Fruit fly (Drosophila melanogaster): Measurements from ENCODE around the gene CG11563.

CG11563 gene

dm6 chr3R:31706142-31706894 lies 30.5 kb upstream of the CG11563 start (continued):
- TF ChIP-seq pzg (GFP tag; optimal IDR thresholded peaks at IDR 0.05) (no peak), CG7556 (GFP tag; optimal IDR thresholded peaks at IDR 0.05) (no peak), crol (GFP tag; IDR thresholded peaks at IDR 0.05) (peak; percentile 49), Xrp1 (GFP tag; IDR thresholded peaks at IDR 0.05) (peak; percentile 82), tap (tag; optimal IDR thresholded peaks at IDR 0.05) (no peak), stwl (tag; optimal IDR thresholded peaks at IDR 0.05) (peak; percentile 9), CG14710 (tag; optimal IDR thresholded peaks at IDR 0.05) (peak; percentile 49), CG12391 (tag; optimal IDR thresholded peaks at IDR 0.05) (peak; percentile 8), HmgD (GFP tag; optimal IDR thresholded peaks at IDR 0.05) (no peak), bsh (GFP tag; optimal IDR thresholded peaks at IDR 0.05) (peak; percentile 3 to 77), Aef1 (GFP tag; IDR thresholded peaks at IDR 0.05) (no peak), CG4424 (GFP tag; optimal IDR thresholded peaks at IDR 0.05) (peak; percentile 19), bigmax (GFP tag; optimal IDR thresholded peaks at IDR 0.05) (no peak), sqz (GFP tag; optimal IDR thresholded peaks at IDR 0.05) (no peak), Lim3 (GFP tag; IDR thresholded peaks at IDR 0.05) (no peak), gce (GFP tag; IDR thresholded peaks at IDR 0.05) (0 out of 3 replicates have a peak, but pooled peaks have one; percentile 12), vvl (GFP tag; IDR thresholded peaks at IDR 0.05) (peak; percentile 52; the same call in 1 of the 2 replicates), Ptx1 (GFP tag; IDR thresholded peaks at IDR 0.05) (peak; percentile 45; the same call in 1 of the 2 replicates), CG12155 (GFP tag; optimal IDR thresholded peaks at IDR 0.05) (no peak), slou (GFP tag; optimal IDR thresholded peaks at IDR 0.05) (no peak), CG7357 (GFP tag; IDR thresholded peaks at IDR 0.05) (peak; percentile 47; the same call in 2 of the 3 replicates), prd (optimal IDR thresholded peaks at IDR 0.05) (no peak), prd (GFP tag; IDR thresholded peaks at IDR 0.05) (peak; percentile 62; the same call in 2 of the 3 replicates), CG11695 (GFP tag; IDR thresholded peaks at IDR 0.05) (0 out of 3 replicates have a peak, but pooled peaks have one; percentile 24), Gsc (GFP tag; IDR thresholded peaks at IDR 0.05) (peak; percentile 49; the same call in 1 of the 2 replicates), onecut (GFP tag; IDR thresholded peaks at IDR 0.05) (no peak), CG2199 (GFP tag; IDR thresholded peaks at IDR 0.05) (no peak), row (GFP tag; IDR thresholded peaks at IDR 0.05) (0 out of 3 replicates have a peak, but pooled peaks have one; percentile 9), CG10979 (tag; optimal IDR thresholded peaks at IDR 0.05) (peak; percentile 74), tx (GFP tag; optimal IDR thresholded peaks at IDR 0.05) (no peak), pum (GFP tag; optimal IDR thresholded peaks at IDR 0.05) (peak; percentile 10), CG1603 (tag; optimal IDR thresholded peaks at IDR 0.05) (peak; percentile 39), trem (tag; optimal IDR thresholded peaks at IDR 0.05) (peak; percentile 35), Rx (GFP tag; IDR thresholded peaks at IDR 0.05) (peak; percentile 50; the same call in 1 of the 2 replicates), zfh1 (GFP tag; IDR thresholded peaks at IDR 0.05) (peak; percentile 75), gem (tag; optimal IDR thresholded peaks at IDR 0.05) (peak; percentile 23), D (optimal IDR thresholded peaks at IDR 0.05) (no peak), D (GFP tag; optimal IDR thresholded peaks at IDR 0.05) (peak; percentile 43), phol (tag; optimal IDR thresholded peaks at IDR 0.05) (peak; percentile 46), H15 (GFP tag; IDR thresholded peaks at IDR 0.05) (peak; percentile 35; the same call in 1 of the 3 replicates), chif (GFP tag; optimal IDR thresholded peaks at IDR 0.05) (peak; percentile 16 to 23), CG11093 (GFP tag; IDR thresholded peaks at IDR 0.05) (0 out of 3 replicates have a peak, but pooled peaks have one; percentile 38), CG6272 (GFP tag; IDR thresholded peaks at IDR 0.05) (peak; percentile 32; the same call in 1 of the 2 replicates), pfk (GFP tag; optimal IDR thresholded peaks at IDR 0.05) (peak; percentile 3), HmgZ (tag; optimal IDR thresholded peaks at IDR 0.05) (no peak), CG10654 (GFP tag; optimal IDR thresholded peaks at IDR 0.05) (no peak), CG18262 (tag; optimal IDR thresholded peaks at IDR 0.05) (peak; percentile 75), CG17328 (GFP tag; IDR thresholded peaks at IDR 0.05) (0 out of 2 replicates have a peak, but pooled peaks have one; percentile 21), Opbp (GFP tag; IDR thresholded peaks at IDR 0.05; ENCODE audit: partially characterized antibody) (no peak)
